Worm (Caenorhabditis elegans) whole organism, young adult: ENCODE measurements around the gene K08H2.3.

ENCODE experiments used
- B0261.1 ChIP-seq: sonication (generic microtip); optimal IDR thresholded peaks from 2 replicates; lab custom pipeline; 2016; ENCODE audit warnings: mild to moderate bottlenecking, missing genetic modification characterization, moderate library complexity, missing compliant biosample characterization
- F52B5.7 ChIP-seq: sonication (generic microtip); optimal IDR thresholded peaks from 2 replicates; lab custom pipeline; 2016; ENCODE audit warnings: mild to moderate bottlenecking, missing genetic modification characterization, missing compliant biosample characterization
- Y56A3A.18 ChIP-seq: fragments of 200-800 bp; sonication (Bioruptor generic); IDR thresholded peaks from 2 replicates; pipeline ENCODE4 v1.3.6; 2022; ENCODE audit warnings: missing genetic modification reagents, missing genetic modification characterization, missing compliant biosample characterization
- bed-1 ChIP-seq: fragments of 200-800 bp; sonication (Bioruptor generic); IDR thresholded peaks from 2 replicates; pipeline ENCODE4 v1.3.6; 2022; ENCODE audit warnings: missing genetic modification reagents, missing genetic modification characterization, missing compliant biosample characterization
- ceh-27 ChIP-seq: fragments of 200-800 bp; sonication (Bioruptor generic); optimal IDR thresholded peaks from 2 replicates; lab custom pipeline; 2018; ENCODE audit warnings: mild to moderate bottlenecking, missing genetic modification characterization, moderate library complexity, missing compliant biosample characterization
- ceh-91 ChIP-seq: fragments of 200-800 bp; sonication (Bioruptor generic); IDR thresholded peaks from 2 replicates; pipeline ENCODE4 v1.3.6; 2022; ENCODE audit warnings: missing genetic modification reagents, missing genetic modification characterization, missing compliant biosample characterization
- pbrm-1 ChIP-seq: fragments of 200-800 bp; sonication (Bioruptor generic); IDR thresholded peaks from 2 replicates; pipeline ENCODE4 v1.3.6; 2022; ENCODE audit warnings: missing genetic modification reagents, missing genetic modification characterization, missing compliant biosample characterization
- pha-4 ChIP-seq: fragments of 150-350 bp; sonication (generic microtip); optimal IDR thresholded peaks from 2 replicates; lab custom pipeline; 2014; ENCODE audit warnings: missing biosample characterization, missing genetic modification reagents, missing genetic modification characterization
- unc-62 ChIP-seq: fragments of 150-350 bp; optimal IDR thresholded peaks from 2 replicates; lab custom pipeline; 2014; ENCODE audit warnings: missing biosample characterization, missing genetic modification reagents, missing genetic modification characterization
- ztf-22 ChIP-seq: fragments of 200-800 bp; sonication (Bioruptor generic); optimal IDR thresholded peaks from 2 replicates; lab custom pipeline; 2018; ENCODE audit warnings: mild to moderate bottlenecking, missing genetic modification characterization, moderate library complexity, missing compliant biosample characterization
- ztf-26 ChIP-seq: sonication (generic microtip); optimal IDR thresholded peaks from 2 replicates; lab custom pipeline; 2017; ENCODE audit warnings: missing genetic modification characterization, missing compliant biosample characterization

ce11 chrX:13278876-13279275 lies 41.7 kb downstream of the K08H2.3 start, which contains the start of gene phf-33:
- TF ChIP-seq ceh-91 (GFP tag; lab: Robert Waterston, UW) (no peak), Y56A3A.18 (no peak), ztf-22 (no peak), ztf-26 (tag; lab: Kevin White, UChicago) (no peak), pha-4 (tag; lab: Kevin White, UChicago) (no peak), ceh-27 (GFP tag; lab: Kevin White, UChicago) (no peak), bed-1 (GFP tag; lab: Robert Waterston, UW) (no peak), unc-62 (GFP tag; lab: Kevin White, UChicago) (no peak), pbrm-1 (GFP tag; lab: Robert Waterston, UW) (no peak), B0261.1 (tag; lab: Kevin White, UChicago) (no peak), F52B5.7 (tag; lab: Kevin White, UChicago) (no peak)
